Fruit fly (Drosophila melanogaster) whole organism, embryonic: ENCODE measurements around the gene plum.

Source experiments
- Atf-2 ChIP-seq: fragments of 200-800 bp; sonication (Bioruptor generic); optimal IDR thresholded peaks from 2 replicates; lab custom pipeline; 2016; ENCODE audit warnings: missing biosample characterization, missing genetic modification characterization
- CG14014 ChIP-seq: fragments of 200-800 bp; sonication (Bioruptor generic); IDR thresholded peaks from 2 replicates; pipeline ENCODE4 v1.3.6; 2022; ENCODE audit warnings: missing biosample characterization, missing genetic modification characterization
- CG15269 ChIP-seq: fragments of 200-800 bp; sonication (Bioruptor generic); optimal IDR thresholded peaks from 2 replicates; lab custom pipeline; 2018; ENCODE audit warnings: missing biosample characterization, mild to moderate bottlenecking, missing genetic modification characterization, moderate library complexity
- CG2712 ChIP-seq: fragments of 200-800 bp; optimal IDR thresholded peaks from 3 replicates; lab custom pipeline; 2019; ENCODE audit warnings: missing biosample characterization, mild to moderate bottlenecking, missing genetic modification characterization, moderate library complexity
- CG8089 ChIP-seq: fragments of 200-800 bp; sonication (Bioruptor generic); optimal IDR thresholded peaks from 3 replicates; lab custom pipeline; 2016; ENCODE audit warnings: missing biosample characterization, missing genetic modification characterization
- Gug ChIP-seq: fragments of 200-800 bp; sonication (Bioruptor generic); IDR thresholded peaks from 4 replicates; pipeline ENCODE4 v1.3.6; 2022; ENCODE audit warnings: missing biosample characterization, missing genetic modification characterization
- HmgD ChIP-seq: fragments of 200-800 bp; sonication (Bioruptor generic); optimal IDR thresholded peaks from 3 replicates; lab custom pipeline; 2016; ENCODE audit warnings: missing biosample characterization, missing genetic modification characterization
- Mad ChIP-seq: fragments of 200-800 bp; sonication (Bioruptor generic); optimal IDR thresholded peaks from 2 replicates; lab custom pipeline; 2016; ENCODE audit warnings: missing biosample characterization, missing genetic modification characterization
- eve ChIP-seq, 2 experiments: fragments of >200 bp; optimal IDR thresholded peaks; 2 replicates each; lab custom pipeline; 2017; ENCODE audit warnings: missing biosample characterization in 2 of 2, missing genetic modification characterization in 2 of 2
- her ChIP-seq: fragments of 200-800 bp; sonication (Bioruptor generic); optimal IDR thresholded peaks from 2 replicates; lab custom pipeline; 2016; ENCODE audit warnings: missing biosample characterization, missing genetic modification characterization
- slp2 ChIP-seq: fragments of 200-800 bp; sonication (Bioruptor generic); optimal IDR thresholded peaks from 2 replicates; lab custom pipeline; 2016; ENCODE audit warnings: missing biosample characterization, missing genetic modification characterization
- ssp ChIP-seq: fragments of 200-800 bp; sonication (Bioruptor generic); IDR thresholded peaks from 2 replicates; pipeline ENCODE4 v1.3.6; 2022; ENCODE audit warnings: missing biosample characterization, missing genetic modification characterization
- sug ChIP-seq: fragments of 200-800 bp; optimal IDR thresholded peaks from 2 replicates; lab custom pipeline; 2019; ENCODE audit warnings: missing biosample characterization, mild to moderate bottlenecking, missing genetic modification characterization, moderate library complexity
- tx ChIP-seq: fragments of 200-800 bp; sonication (Bioruptor generic); optimal IDR thresholded peaks from 2 replicates; lab custom pipeline; 2016; ENCODE audit warnings: missing biosample characterization, missing genetic modification characterization

DNA sequence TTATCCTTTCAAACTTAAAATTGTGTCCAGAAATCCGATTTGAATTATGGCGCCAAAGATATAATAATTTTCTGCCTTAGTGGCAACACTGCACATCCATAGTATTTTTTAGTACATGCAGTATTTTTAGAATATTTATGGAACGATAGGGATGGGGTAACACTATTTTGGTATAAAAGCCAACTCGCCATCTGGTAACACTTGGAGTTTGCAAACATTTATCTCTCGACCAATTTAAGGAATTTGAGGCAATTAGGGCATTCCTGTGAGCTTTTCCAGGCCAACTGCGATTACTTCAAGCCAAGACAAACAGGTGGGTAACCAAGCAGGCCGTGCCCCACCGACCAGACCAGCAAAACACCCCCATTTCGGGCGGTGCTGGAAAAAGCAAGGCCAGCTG lies 82.7 kb downstream of the plum start, which contains the start of gene CG5447:
- TF ChIP-seq CG14014 (GFP tag; lab: Robert Waterston, UW), result no peak
- TF ChIP-seq ssp (GFP tag; lab: Robert Waterston, UW), result no peak
- no peak for TF ChIP-seq Gug (GFP tag; lab: Robert Waterston, UW)
- no peak for TF ChIP-seq CG15269 (tag; lab: Kevin White, UChicago)
- no peak for TF ChIP-seq sug (tag; lab: Kevin White, UChicago)
- no peak for TF ChIP-seq CG8089 (GFP tag; lab: Kevin White, UChicago)
- no peak for TF ChIP-seq slp2 (GFP tag; lab: Kevin White, UChicago)
- peak; percentile 24 for TF ChIP-seq tx
- TF ChIP-seq eve (GFP tag; optimal IDR thresholded peaks at IDR 0.05; lab: Kevin White, UChicago), result no peak
- no peak for TF ChIP-seq CG2712
- TF ChIP-seq Atf-2 (GFP tag; lab: Kevin White, UChicago), result no peak
- peak; percentile 18 for TF ChIP-seq HmgD (GFP tag; lab: Kevin White, UChicago)
- TF ChIP-seq Mad, result no peak
- TF ChIP-seq her (GFP tag; lab: Kevin White, UChicago), result no peak
